Worm (Caenorhabditis elegans): ENCODE data around the gene nstp-8.

The nstp-8 gene

DNA sequence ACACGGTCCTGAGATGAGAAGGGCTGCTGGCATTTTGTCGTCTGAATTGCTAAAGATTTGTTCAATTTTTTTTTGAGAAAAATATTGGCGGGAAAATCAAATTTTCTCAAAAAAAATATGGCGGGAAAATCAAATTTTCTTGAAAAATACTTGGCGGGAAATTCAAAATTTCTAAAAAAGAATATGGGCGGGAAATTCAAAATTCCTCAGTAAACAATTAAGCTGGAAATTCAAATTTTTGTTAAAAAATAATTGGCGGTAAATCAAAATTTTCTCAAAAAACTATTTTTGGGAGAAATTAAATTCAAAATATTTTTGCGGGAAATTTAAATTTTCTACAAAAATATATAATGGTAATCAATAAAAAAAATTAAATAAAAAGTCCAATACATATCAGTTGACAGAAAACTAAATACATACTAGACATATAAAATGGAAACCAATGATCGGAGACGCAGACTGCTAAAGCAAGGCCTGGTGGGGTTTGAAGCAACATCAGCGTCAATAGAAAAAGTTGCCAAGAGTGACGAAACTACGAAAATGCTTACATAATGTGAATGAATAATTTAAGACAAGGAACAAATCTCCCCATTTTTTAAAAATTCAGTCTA is 919 bp upstream of the nstp-8 start, which contains the start of gene nhr-184:
Gene nhr-184, minus strand, starts transcription at position 51 of the 611 bp plus-strand sequence.
- no peak for TF ChIP-seq ets-5 (GFP tag; IDR thresholded peaks at IDR 0.05)
- peak in 1 of 2 experiments; percentile 16 for TF ChIP-seq lin-35 (GFP tag; optimal IDR thresholded peaks at IDR 0.05)
- TF ChIP-seq efl-1 (optimal IDR thresholded peaks at IDR 0.05) = no peak
- peak in 1 of 2 experiments; percentile 54 for TF ChIP-seq efl-1 (GFP tag; optimal IDR thresholded peaks at IDR 0.05 in 1 of 2)
- no peak for TF ChIP-seq fkh-10 (GFP tag; optimal IDR thresholded peaks at IDR 0.05)
- peak; percentile 36 for TF ChIP-seq nhr-20 (tag; optimal IDR thresholded peaks at IDR 0.05)
- TF ChIP-seq lsy-2 (tag; optimal IDR thresholded peaks at IDR 0.05) = peak in 1 of 2 experiments; percentile 14
- TF ChIP-seq unc-86 (tag; optimal IDR thresholded peaks at IDR 0.05) = peak; percentile 10
- TF ChIP-seq skn-1 (tag; optimal IDR thresholded peaks at IDR 0.05) = peak; percentile 34
- no peak for TF ChIP-seq ceh-8 (GFP tag; optimal IDR thresholded peaks at IDR 0.05)
- peak; percentile 2 for TF ChIP-seq blmp-1 (tag; optimal IDR thresholded peaks at IDR 0.05)
- TF ChIP-seq snu-23 (GFP tag; optimal IDR thresholded peaks at IDR 0.05) = peak; percentile 2
- peak; percentile 0 for TF ChIP-seq mep-1 (tag; optimal IDR thresholded peaks at IDR 0.05)
- TF ChIP-seq nhr-71 (tag; optimal IDR thresholded peaks at IDR 0.05) = peak; percentile 11

DNA sequence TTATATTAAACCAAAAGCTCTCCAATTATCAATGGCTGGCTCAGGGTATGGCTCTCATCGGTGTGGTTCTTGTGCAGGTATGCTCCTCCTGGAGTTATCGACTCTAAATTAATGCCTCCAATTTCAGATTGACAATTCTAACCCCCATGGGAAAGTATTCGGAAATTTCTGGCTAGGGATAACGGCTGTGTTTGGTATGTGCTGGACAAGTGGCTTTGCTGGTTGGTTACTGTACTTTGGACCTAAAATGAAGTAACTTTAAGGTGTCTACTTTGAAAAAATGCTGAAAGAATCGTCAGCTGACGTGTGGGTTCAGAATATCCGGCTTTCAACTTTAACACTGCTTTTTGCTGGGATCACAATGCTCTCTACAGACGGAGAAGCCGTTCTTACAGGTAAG is 1.5 kb downstream of the nstp-8 start:
- TF ChIP-seq efl-3 (GFP tag; optimal IDR thresholded peaks at IDR 0.05) (no peak), ceh-82 (tag; optimal IDR thresholded peaks at IDR 0.05) (no peak), ceh-8 (GFP tag; optimal IDR thresholded peaks at IDR 0.05) (no peak), fkh-10 (GFP tag; optimal IDR thresholded peaks at IDR 0.05) (no peak), dsc-1 (tag; optimal IDR thresholded peaks at IDR 0.05) (no peak), pqm-1 (tag; optimal IDR thresholded peaks at IDR 0.05) (no peak), tlp-1 (tag; optimal IDR thresholded peaks at IDR 0.05) (no peak), ztf-11 (tag; optimal IDR thresholded peaks at IDR 0.05) (no peak), lin-14 (GFP tag; optimal IDR thresholded peaks at IDR 0.05) (no peak), unc-86 (tag; optimal IDR thresholded peaks at IDR 0.05) (no peak), xbp-1 (tag; optimal IDR thresholded peaks at IDR 0.05) (no peak)

DNA sequence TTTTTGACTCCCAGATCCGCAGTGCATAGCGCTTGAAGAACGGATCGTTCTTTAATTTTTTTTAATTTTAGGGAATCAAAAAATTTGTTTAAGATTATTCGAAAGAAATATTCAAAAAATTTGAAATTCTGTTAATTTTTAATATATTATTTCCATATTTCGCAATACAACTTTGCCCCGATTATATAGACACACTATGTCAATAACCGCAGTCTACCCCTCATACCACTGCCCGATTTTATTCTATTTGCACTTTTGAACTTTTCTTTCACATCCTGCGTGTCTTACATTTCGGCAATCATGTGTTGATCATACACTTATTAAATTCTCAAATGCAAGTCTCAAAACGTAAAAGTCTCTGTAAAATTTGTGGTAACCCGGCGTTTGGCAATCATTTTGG is 3.4 kb downstream of the nstp-8 start, which contains the start of gene nhr-56:
Gene nhr-56, plus strand, starts transcription at position 202 of the 400 bp plus-strand sequence.
- TF ChIP-seq lin-35 (GFP tag; optimal IDR thresholded peaks at IDR 0.05) (peak in 1 of 2 experiments; percentile 63), ceh-82 (tag; optimal IDR thresholded peaks at IDR 0.05) (peak; percentile 11 to 37 (median 13)), nhr-47 (tag; optimal IDR thresholded peaks at IDR 0.05) (peak; percentile 23), zip-4 (GFP tag; optimal IDR thresholded peaks at IDR 0.05) (peak; percentile 68), unc-30 (tag; optimal IDR thresholded peaks at IDR 0.05) (no peak), lsy-2 (tag; optimal IDR thresholded peaks at IDR 0.05) (peak in 1 of 2 experiments; percentile 42), nhr-85 (tag) (peak; percentile 72), nhr-19 (GFP tag; conservative IDR thresholded peaks at IDR 0.05) (peak; percentile 14; the same call in 1 of the 2 replicates), tbx-2 (tag; optimal IDR thresholded peaks at IDR 0.05) (no peak), dpl-1 (GFP tag; optimal IDR thresholded peaks at IDR 0.05) (peak in 1 of 3 experiments; percentile 21), jun-1 (tag; optimal IDR thresholded peaks at IDR 0.05) (peak; percentile 34), aha-1 (tag; optimal IDR thresholded peaks at IDR 0.05) (no peak), pax-3 (tag; optimal IDR thresholded peaks at IDR 0.05) (no peak), nhr-71 (tag; optimal IDR thresholded peaks at IDR 0.05) (peak; percentile 62), nhr-20 (tag; optimal IDR thresholded peaks at IDR 0.05) (peak; percentile 80), snu-23 (GFP tag; optimal IDR thresholded peaks at IDR 0.05) (peak; percentile 56), nhr-77 (tag; optimal IDR thresholded peaks at IDR 0.05) (peak; percentile 15), mep-1 (tag; optimal IDR thresholded peaks at IDR 0.05) (peak; percentile 60), dsc-1 (tag; optimal IDR thresholded peaks at IDR 0.05) (no peak), elt-2 (tag; optimal IDR thresholded peaks at IDR 0.05) (peak; percentile 27), aly-2 (tag; optimal IDR thresholded peaks at IDR 0.05) (no peak), efl-1 (optimal IDR thresholded peaks at IDR 0.05) (peak; percentile 23 to 28), efl-1 (GFP tag; optimal IDR thresholded peaks at IDR 0.05 in 1 of 2) (peak; percentile 3 to 87), skn-1 (tag; optimal IDR thresholded peaks at IDR 0.05) (peak; percentile 66), fkh-8 (tag; optimal IDR thresholded peaks at IDR 0.05) (peak; percentile 19), nhr-90 (tag; optimal IDR thresholded peaks at IDR 0.05; ENCODE audit: poor library complexity) (peak; percentile 38), swsn-7 (tag; optimal IDR thresholded peaks at IDR 0.05) (peak; percentile 32), mdl-1 (tag; optimal IDR thresholded peaks at IDR 0.05) (peak in 1 of 2 experiments; percentile 38), blmp-1 (tag; optimal IDR thresholded peaks at IDR 0.05) (peak; percentile 39), nhr-28 (tag; optimal IDR thresholded peaks at IDR 0.05) (no peak), ztf-11 (tag; optimal IDR thresholded peaks at IDR 0.05) (no peak)

Measured in whole organism, L1 larva.